Fruit fly (Drosophila melanogaster): Measurements from ENCODE around the gene CG17129.

- TF ChIP-seq OdsH (GFP tag; optimal IDR thresholded peaks at IDR 0.05): peak; percentile 38
- TF ChIP-seq usp (GFP tag; optimal IDR thresholded peaks at IDR 0.05): no peak
- TF ChIP-seq psq (GFP tag; optimal IDR thresholded peaks at IDR 0.05): peak; percentile 32
- no peak for TF ChIP-seq pan (optimal IDR thresholded peaks at IDR 0.05)
Observed at dm6 chr3L:699368-700150, 19.4 kb upstream of the CG17129 start.
